Fruit fly (Drosophila melanogaster) whole organism, wandering third instar larva: ENCODE results near the gene CG11178.

ENCODE experiments used
- Abd-B ChIP-seq: fragments of >200 bp; optimal IDR thresholded peaks from 2 replicates; lab custom pipeline; 2017; ENCODE audit warnings: missing biosample characterization, missing genetic modification characterization
- CG9705 ChIP-seq: fragments of 200-800 bp; sonication (Bioruptor generic); optimal IDR thresholded peaks from 2 replicates; lab custom pipeline; 2018; ENCODE audit warnings: missing biosample characterization, mild to moderate bottlenecking, missing genetic modification characterization
- CrebA ChIP-seq: fragments of 200-800 bp; sonication (Bioruptor generic); optimal IDR thresholded peaks from 2 replicates; lab custom pipeline; 2016; ENCODE audit warnings: missing biosample characterization, mild to moderate bottlenecking, missing genetic modification characterization, borderline replicate concordance
- Dfd ChIP-seq: fragments of >200 bp; optimal IDR thresholded peaks from 2 replicates; lab custom pipeline; 2017; ENCODE audit warnings: missing biosample characterization, missing genetic modification characterization
- Dif ChIP-seq: fragments of 200-275, 200-300 bp; sonication (Bioruptor generic); optimal IDR thresholded peaks from 2 replicates; lab custom pipeline; 2018; ENCODE audit warnings: missing biosample characterization, missing genetic modification characterization; ENCODE audit not compliant: partially characterized antibody
- GATAd ChIP-seq: sonication (Bioruptor generic); optimal IDR thresholded peaks from 2 replicates; lab custom pipeline; 2016; ENCODE audit warnings: missing biosample characterization, missing genetic modification characterization
- HLH106 ChIP-seq: fragments of 200-800 bp; optimal IDR thresholded peaks from 3 replicates; lab custom pipeline; 2019; ENCODE audit warnings: missing biosample characterization, mild to moderate bottlenecking, missing genetic modification characterization, moderate library complexity
- Hnf4 ChIP-seq: fragments of 200-800 bp; sonication (Bioruptor generic); optimal IDR thresholded peaks from 2 replicates; lab custom pipeline; 2016; ENCODE audit warnings: missing biosample characterization, mild to moderate bottlenecking, missing genetic modification characterization
- Hr83 ChIP-seq: fragments of 200-300 bp; sonication (Bioruptor generic); optimal IDR thresholded peaks from 2 replicates; lab custom pipeline; 2016; ENCODE audit warnings: missing biosample characterization, mild to moderate bottlenecking, missing genetic modification characterization, moderate library complexity; ENCODE audit not compliant: poor library complexity, severe bottlenecking
- Jra ChIP-seq: sonication (Bioruptor generic); optimal IDR thresholded peaks from 2 replicates; lab custom pipeline; 2016; ENCODE audit warnings: missing biosample characterization, missing genetic modification characterization
- Mio ChIP-seq: sonication (Bioruptor generic); optimal IDR thresholded peaks from 2 replicates; lab custom pipeline; 2016; ENCODE audit warnings: missing biosample characterization, missing genetic modification characterization
- Myc ChIP-seq: fragments of >200 bp; optimal IDR thresholded peaks from 2 replicates; lab custom pipeline; 2017
- OdsH ChIP-seq: fragments of 200-800 bp; sonication (Bioruptor generic); optimal IDR thresholded peaks from 2 replicates; lab custom pipeline; 2016; ENCODE audit warnings: missing biosample characterization, mild to moderate bottlenecking, missing genetic modification characterization
- Rel ChIP-seq, 2 experiments: fragments of 200-800 bp; sonication (Bioruptor generic) in 1 of 2; optimal IDR thresholded peaks; 2 replicates in 1 of 2; 3 replicates in 1 of 2; lab custom pipeline; 2016 to 2019; ENCODE audit warnings: mild to moderate bottlenecking in 2 of 2, missing biosample characterization in 2 of 2, missing genetic modification characterization in 2 of 2, moderate library complexity in 1 of 2
- Sp1 ChIP-seq: fragments of 200-800 bp; sonication (Bioruptor generic); optimal IDR thresholded peaks from 3 replicates; lab custom pipeline; 2019; ENCODE audit warnings: missing biosample characterization, mild to moderate bottlenecking, missing genetic modification characterization, moderate library complexity
- br ChIP-seq: fragments of 200-800 bp; sonication (Bioruptor generic); optimal IDR thresholded peaks from 2 replicates; lab custom pipeline; 2016; ENCODE audit warnings: missing biosample characterization, missing genetic modification characterization
- dl ChIP-seq, 2 experiments: fragments of 175-275, 200-275 bp in 1 of 2; fragments of 200-275 bp in 1 of 2; sonication (Bioruptor generic); optimal IDR thresholded peaks; lab custom pipeline; 2018; ENCODE audit warnings: mild to moderate bottlenecking in 2 of 2, missing biosample characterization in 2 of 2, missing genetic modification characterization in 2 of 2, moderate library complexity in 2 of 2; ENCODE audit not compliant: partially characterized antibody in 2 of 2, insufficient read depth in 1 of 2
- dmrt93B ChIP-seq: fragments of 200-800 bp; sonication (Bioruptor generic); optimal IDR thresholded peaks from 2 replicates; lab custom pipeline; 2018; ENCODE audit warnings: missing biosample characterization, mild to moderate bottlenecking, missing genetic modification characterization
- dsf ChIP-seq: sonication (Bioruptor generic); optimal IDR thresholded peaks from 2 replicates; lab custom pipeline; 2016; ENCODE audit warnings: missing biosample characterization, missing genetic modification characterization, borderline replicate concordance
- ey ChIP-seq: fragments of 200-800 bp; sonication (Bioruptor generic); optimal IDR thresholded peaks from 2 replicates; lab custom pipeline; 2016; ENCODE audit warnings: missing biosample characterization, missing genetic modification characterization
- foxo ChIP-seq, 2 experiments: fragments of 200-800 bp; sonication (Bioruptor generic); optimal IDR thresholded peaks; 2 replicates in 1 of 2; 3 replicates in 1 of 2; lab custom pipeline; 2016 to 2017; ENCODE audit warnings: missing biosample characterization in 2 of 2, missing genetic modification characterization in 2 of 2
- fru ChIP-seq: fragments of 200-800 bp; sonication (Bioruptor generic); optimal IDR thresholded peaks from 3 replicates; lab custom pipeline; 2016; ENCODE audit warnings: missing biosample characterization, mild to moderate bottlenecking, missing genetic modification characterization
- h ChIP-seq: fragments of 200-800 bp; sonication (Bioruptor generic); optimal IDR thresholded peaks from 3 replicates; lab custom pipeline; 2016; ENCODE audit warnings: missing biosample characterization, mild to moderate bottlenecking, missing genetic modification characterization
- jim ChIP-seq: fragments of 175-275, 200-325 bp; sonication (Bioruptor generic); optimal IDR thresholded peaks from 2 replicates; lab custom pipeline; 2016; ENCODE audit warnings: missing biosample characterization, mild to moderate bottlenecking, missing genetic modification characterization
- pan ChIP-seq: fragments of >200 bp; optimal IDR thresholded peaks from 2 replicates; lab custom pipeline; 2017
- psq ChIP-seq: fragments of 200-800 bp; sonication (Bioruptor generic); optimal IDR thresholded peaks from 3 replicates; lab custom pipeline; 2017; ENCODE audit warnings: missing biosample characterization, mild to moderate bottlenecking, missing genetic modification characterization, moderate library complexity
- sage ChIP-seq: fragments of 200-800 bp; sonication (Bioruptor generic); optimal IDR thresholded peaks from 2 replicates; lab custom pipeline; 2016; ENCODE audit warnings: missing biosample characterization, mild to moderate bottlenecking, missing genetic modification characterization
- sv ChIP-seq: fragments of 200-800 bp; sonication (Bioruptor generic); optimal IDR thresholded peaks from 3 replicates; lab custom pipeline; 2016; ENCODE audit warnings: missing biosample characterization, missing genetic modification characterization

Gene CG11178

DNA sequence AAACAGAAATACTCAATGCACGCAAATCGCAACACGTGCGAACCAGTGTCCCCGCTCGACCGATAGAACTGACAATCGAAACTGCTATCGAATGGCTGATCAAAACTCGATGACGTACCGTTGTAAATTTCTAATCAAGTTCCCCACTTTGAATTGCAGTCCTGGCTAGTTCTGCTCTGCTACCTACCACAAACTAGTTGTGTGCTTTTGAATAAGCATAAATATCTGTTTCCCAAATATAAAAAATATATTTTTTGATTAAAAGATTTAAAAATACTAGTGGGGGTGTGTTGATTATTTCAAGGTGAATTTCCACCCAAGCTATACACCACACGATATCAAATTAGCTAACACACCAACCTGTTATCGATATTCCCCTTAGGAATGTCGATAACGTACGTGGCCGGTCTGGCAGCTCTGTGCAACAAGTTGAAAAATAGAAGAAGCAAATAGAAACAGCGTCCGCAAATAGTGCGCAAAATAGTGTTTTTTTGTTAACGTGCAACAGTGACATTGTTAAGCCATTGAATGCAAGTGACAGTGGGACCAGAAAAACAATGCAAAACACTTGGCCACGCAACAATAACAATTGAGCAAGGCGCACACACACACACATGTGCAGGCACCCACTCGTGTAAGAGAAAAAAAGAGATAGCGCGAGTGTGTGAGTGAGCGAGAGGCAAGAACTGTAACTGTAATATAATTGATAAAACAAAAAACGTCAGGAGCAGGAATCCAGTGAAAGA is 19.0 kb downstream of the CG11178 start, which contains the start of the genes CG2691 and NFAT:
TSS of gene CG2691 (minus strand) at position 75 of the 746 bp plus-strand sequence.
TSS of gene NFAT (plus strand) at position 412 of the 746 bp plus-strand sequence.
- peak; percentile 8 for TF ChIP-seq h (GFP tag; lab: Kevin White, UChicago)
- no peak for TF ChIP-seq sv (GFP tag; lab: Kevin White, UChicago)
- TF ChIP-seq Myc (lab: Kevin White, UChicago): peak; percentile 53
- no peak for TF ChIP-seq sage (GFP tag; lab: Kevin White, UChicago)
- TF ChIP-seq Abd-B (GFP tag; lab: Kevin White, UChicago): no peak
- no peak for TF ChIP-seq psq (GFP tag; lab: Kevin White, UChicago)
- no peak for TF ChIP-seq Jra (GFP tag; lab: Kevin White, UChicago)

DNA sequence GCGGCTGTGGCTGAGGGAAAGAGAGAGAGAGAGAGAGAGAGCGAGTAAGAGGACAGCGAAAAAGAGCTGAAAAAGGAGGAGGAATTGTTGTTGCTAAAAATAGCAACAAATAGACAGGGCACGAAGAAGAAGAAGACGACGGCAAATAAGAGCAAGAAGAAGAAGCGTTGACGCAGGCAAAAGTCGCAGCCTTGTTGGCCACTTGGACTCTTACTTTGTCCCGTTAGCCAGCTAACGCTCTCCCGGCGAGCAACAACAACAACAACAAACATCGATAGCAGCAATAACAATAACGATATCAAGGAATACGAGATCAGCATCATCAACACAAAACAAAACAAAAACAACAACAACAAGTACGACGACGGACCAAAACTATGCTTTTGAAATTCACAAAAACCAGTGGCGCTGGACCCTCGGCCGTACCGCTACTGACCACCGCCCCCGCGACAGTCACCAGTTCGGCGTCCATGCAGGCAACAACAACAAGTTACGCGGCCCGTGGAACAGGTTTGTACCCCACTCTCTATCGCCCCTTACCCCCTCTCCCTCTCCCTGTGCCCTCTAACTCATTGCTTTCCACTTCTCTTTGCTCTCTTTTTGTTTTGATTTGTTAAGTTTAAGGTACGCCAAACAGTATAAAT is 19.7 kb downstream of the CG11178 start:
- no peak for TF ChIP-seq Abd-B (GFP tag; lab: Kevin White, UChicago)
- TF ChIP-seq dl (GFP tag; optimal IDR thresholded peaks at IDR 0.05; lab: Kevin White, UChicago; ENCODE audit: insufficient read depth in 1 of 2, partially characterized antibody in 2 of 2): peak in 1 of 2 experiments; percentile 32
- TF ChIP-seq Dif: peak; percentile 43
- peak; percentile 30 for TF ChIP-seq psq (GFP tag; lab: Kevin White, UChicago)

DNA sequence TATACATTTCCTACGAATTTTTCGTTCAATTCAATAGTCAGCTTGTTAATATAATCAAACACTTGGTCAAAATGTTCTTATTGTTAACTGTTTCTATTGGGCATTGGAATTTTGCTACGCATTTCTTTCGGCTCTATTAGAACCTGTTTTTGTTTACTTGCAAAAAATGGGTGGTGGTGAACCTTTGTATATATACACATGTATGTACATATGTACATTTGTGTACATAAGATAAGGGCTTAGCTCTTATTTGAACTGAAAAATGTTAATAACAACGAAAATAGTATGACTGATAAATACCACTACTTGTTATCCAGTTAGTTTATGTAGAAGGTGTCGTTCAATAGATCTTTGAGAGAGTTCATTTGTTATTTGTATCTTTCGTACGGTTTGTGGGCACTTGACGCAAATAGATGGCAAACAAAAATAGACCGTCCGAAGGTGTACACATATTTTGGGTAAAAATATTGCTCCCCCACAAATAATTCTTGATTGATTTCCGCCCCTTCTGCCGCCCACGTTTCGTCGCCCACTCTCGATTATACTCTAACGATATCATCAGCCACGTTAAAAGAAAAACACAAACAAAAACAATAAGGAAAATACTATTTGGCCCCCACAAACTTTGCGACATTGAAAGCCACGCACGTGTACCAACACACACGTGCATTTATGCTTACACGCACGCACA is 20.6 kb downstream of the CG11178 start:
- no peak for TF ChIP-seq Myc (lab: Kevin White, UChicago)
- TF ChIP-seq Dif: no peak
- TF ChIP-seq Jra (GFP tag; lab: Kevin White, UChicago): no peak
- TF ChIP-seq fru (GFP tag; lab: Kevin White, UChicago): no peak
- TF ChIP-seq Hr83 (GFP tag; lab: Kevin White, UChicago): no peak
- TF ChIP-seq sv (GFP tag; lab: Kevin White, UChicago): no peak
- TF ChIP-seq GATAd (GFP tag; lab: Kevin White, UChicago): no peak
- no peak for TF ChIP-seq Rel (GFP tag; optimal IDR thresholded peaks at IDR 0.05; lab: Kevin White, UChicago)
- no peak for TF ChIP-seq Rel (tag; optimal IDR thresholded peaks at IDR 0.05; lab: Kevin White, UChicago)
- TF ChIP-seq dmrt93B (GFP tag; lab: Kevin White, UChicago): no peak
- no peak for TF ChIP-seq sage (GFP tag; lab: Kevin White, UChicago)
- no peak for TF ChIP-seq Sp1 (GFP tag; lab: Kevin White, UChicago)
- no peak for TF ChIP-seq dsf
- no peak for TF ChIP-seq CG9705
- TF ChIP-seq OdsH (GFP tag; lab: Kevin White, UChicago): no peak
- no peak for TF ChIP-seq pan (lab: Kevin White, UChicago)
- TF ChIP-seq CrebA (GFP tag; lab: Kevin White, UChicago): no peak
- no peak for TF ChIP-seq Abd-B (GFP tag; lab: Kevin White, UChicago)
- TF ChIP-seq psq (GFP tag; lab: Kevin White, UChicago): no peak

DNA sequence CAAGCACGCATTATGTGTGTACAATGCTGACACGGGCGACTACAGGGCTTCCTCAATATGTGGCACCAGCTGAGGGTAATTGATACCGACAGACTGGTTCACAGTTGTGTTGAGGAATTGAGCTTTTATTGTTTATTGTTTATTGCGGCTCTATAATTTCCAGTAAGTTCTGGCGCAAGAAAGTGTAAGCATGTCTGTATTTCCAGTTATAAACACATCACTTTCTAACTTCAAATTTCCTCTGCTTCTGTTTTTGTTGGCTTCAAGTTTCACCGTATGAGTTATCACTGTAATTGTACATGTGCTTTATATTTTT is 21.1 kb downstream of the CG11178 start:
- TF ChIP-seq ey (GFP tag; lab: Kevin White, UChicago) (peak; percentile 9), Jra (GFP tag; lab: Kevin White, UChicago) (no peak), HLH106 (peak; percentile 37), Sp1 (GFP tag; lab: Kevin White, UChicago) (no peak), br (GFP tag; lab: Kevin White, UChicago) (no peak), OdsH (GFP tag; lab: Kevin White, UChicago) (no peak), CrebA (GFP tag; lab: Kevin White, UChicago) (no peak), Mio (no peak), h (GFP tag; lab: Kevin White, UChicago) (peak; percentile 20), Rel (GFP tag; optimal IDR thresholded peaks at IDR 0.05; lab: Kevin White, UChicago) (no peak), Rel (tag; optimal IDR thresholded peaks at IDR 0.05; lab: Kevin White, UChicago) (no peak), Dfd (GFP tag; lab: Kevin White, UChicago) (no peak), sv (GFP tag; lab: Kevin White, UChicago) (peak; percentile 70), fru (GFP tag; lab: Kevin White, UChicago) (peak; percentile 11), Hnf4 (GFP tag; lab: Kevin White, UChicago) (peak; percentile 21), foxo (GFP tag; optimal IDR thresholded peaks at IDR 0.05; lab: Kevin White, UChicago) (peak in 1 of 2 experiments; percentile 38), jim (GFP tag; lab: Kevin White, UChicago) (no peak), psq (GFP tag; lab: Kevin White, UChicago) (peak; percentile 4)
